Worm (Caenorhabditis elegans): ENCODE measurements around the gene nhr-256.
A peak's percentile ranks its signal among the peaks of the same experiment; 100 is the strongest.

Gene nhr-256

DNA sequence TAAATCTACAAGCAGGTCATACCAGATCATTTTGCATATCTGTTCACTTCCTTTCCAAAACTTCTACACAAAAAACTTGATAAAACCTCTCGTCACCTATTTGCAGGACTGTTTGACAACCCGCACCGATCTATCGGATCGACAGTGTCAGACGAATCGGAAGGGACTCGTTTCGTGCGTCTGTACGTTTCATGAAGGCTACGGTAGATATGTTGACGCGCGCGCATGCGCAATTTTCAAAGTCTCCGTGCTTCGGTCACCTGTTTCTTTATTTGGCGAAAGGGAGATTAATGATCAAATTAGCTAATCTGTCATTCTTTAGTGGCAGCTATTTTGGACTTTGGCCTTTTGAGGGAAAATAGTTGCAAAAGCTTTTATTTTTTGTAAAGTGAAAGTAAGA is 45.9 kb downstream of the nhr-256 start:
- TF ChIP-seq ztf-11 (tag; optimal IDR thresholded peaks at IDR 0.05) (no peak), lin-15B (tag; optimal IDR thresholded peaks at IDR 0.05) (no peak), pqm-1 (tag; optimal IDR thresholded peaks at IDR 0.05) (no peak), egl-5 (tag; optimal IDR thresholded peaks at IDR 0.05) (no peak), lsy-12 (tag; optimal IDR thresholded peaks at IDR 0.05) (no peak), daf-12 (tag; optimal IDR thresholded peaks at IDR 0.05) (no peak), tbx-2 (tag; optimal IDR thresholded peaks at IDR 0.05) (peak; percentile 8), nhr-12 (tag; optimal IDR thresholded peaks at IDR 0.05) (no peak), ZK546.5 (tag; optimal IDR thresholded peaks at IDR 0.05) (no peak), jun-1 (tag; optimal IDR thresholded peaks at IDR 0.05) (no peak), elt-1 (tag; optimal IDR thresholded peaks at IDR 0.05) (peak; percentile 11), aly-2 (tag; optimal IDR thresholded peaks at IDR 0.05) (no peak), ceh-16 (tag; optimal IDR thresholded peaks at IDR 0.05) (no peak), nhr-76 (tag; optimal IDR thresholded peaks at IDR 0.05) (no peak), hmg-11 (tag; optimal IDR thresholded peaks at IDR 0.05) (no peak), ztf-4 (tag; optimal IDR thresholded peaks at IDR 0.05) (no peak), fos-1 (tag; optimal IDR thresholded peaks at IDR 0.05) (no peak), nhr-28 (tag; optimal IDR thresholded peaks at IDR 0.05) (no peak), nfya-1 (tag; optimal IDR thresholded peaks at IDR 0.05; ENCODE audit: insufficient read depth) (peak; percentile 24), lin-39 (tag; optimal IDR thresholded peaks at IDR 0.05) (no peak), fkh-10 (GFP tag; optimal IDR thresholded peaks at IDR 0.05) (no peak), mml-1 (tag; optimal IDR thresholded peaks at IDR 0.05) (no peak), mdl-1 (tag; optimal IDR thresholded peaks at IDR 0.05) (no peak), skn-1 (tag; optimal IDR thresholded peaks at IDR 0.05) (no peak), nhr-11 (tag; optimal IDR thresholded peaks at IDR 0.05) (no peak), unc-39 (tag; optimal IDR thresholded peaks at IDR 0.05) (no peak), eor-1 (tag; optimal IDR thresholded peaks at IDR 0.05) (no peak), zag-1 (tag; optimal IDR thresholded peaks at IDR 0.05) (no peak), R02D3.7 (tag; optimal IDR thresholded peaks at IDR 0.05) (no peak), ceh-28 (tag; optimal IDR thresholded peaks at IDR 0.05) (no peak), elt-3 (tag; optimal IDR thresholded peaks at IDR 0.05) (peak in 1 of 3 experiments; percentile 16), ceh-82 (tag; optimal IDR thresholded peaks at IDR 0.05) (no peak), nhr-23 (tag; optimal IDR thresholded peaks at IDR 0.05) (peak; percentile 28), unc-62 (GFP tag; optimal IDR thresholded peaks at IDR 0.05) (no peak), pha-4 (tag; optimal IDR thresholded peaks at IDR 0.05) (no peak), nhr-25 (tag; optimal IDR thresholded peaks at IDR 0.05) (peak; percentile 93), nhr-77 (tag; optimal IDR thresholded peaks at IDR 0.05) (no peak), ama-1 (optimal IDR thresholded peaks at IDR 0.05) (no peak), egl-27 (tag; optimal IDR thresholded peaks at IDR 0.05) (no peak), nhr-43 (tag; optimal IDR thresholded peaks at IDR 0.05; ENCODE audit: poor library complexity, severe bottlenecking) (peak; percentile 92), fkh-2 (tag; optimal IDR thresholded peaks at IDR 0.05) (no peak), sea-2 (GFP tag; optimal IDR thresholded peaks at IDR 0.05) (no peak), nhr-67 (tag; optimal IDR thresholded peaks at IDR 0.05) (no peak), elt-2 (tag; optimal IDR thresholded peaks at IDR 0.05) (no peak), snpc-4 (tag; optimal IDR thresholded peaks at IDR 0.05) (no peak), nhr-237 (tag; optimal IDR thresholded peaks at IDR 0.05) (no peak), ceh-9 (tag; optimal IDR thresholded peaks at IDR 0.05) (no peak)

DNA sequence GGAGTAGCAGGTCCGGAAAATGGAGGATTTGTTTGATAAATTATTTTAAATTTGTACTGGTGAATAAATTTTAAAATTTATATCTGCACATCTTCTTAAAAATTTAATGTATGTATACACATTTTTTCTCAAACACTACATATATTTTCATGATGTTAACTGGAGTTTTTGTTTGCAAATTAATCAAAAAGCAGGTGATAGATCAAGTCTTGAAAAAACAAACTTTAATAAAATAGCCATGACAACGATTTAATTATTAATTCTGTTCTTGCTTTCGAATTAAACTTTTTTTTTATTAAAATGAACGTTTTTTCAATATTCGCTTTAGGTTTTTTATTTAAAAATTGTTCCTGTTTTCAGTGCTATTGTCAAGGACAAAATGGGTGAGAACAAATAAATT is 50.6 kb downstream of the nhr-256 start, which contains the start of gene F36H9.1:
F36H9.1 (plus strand) TSS at position 301 of the 400 bp plus-strand sequence.
- no peak for TF ChIP-seq nhr-67 (tag; optimal IDR thresholded peaks at IDR 0.05)
- no peak for TF ChIP-seq R02D3.7 (tag; optimal IDR thresholded peaks at IDR 0.05)
- TF ChIP-seq tbx-2 (tag; optimal IDR thresholded peaks at IDR 0.05) = no peak
- no peak for TF ChIP-seq nhr-25 (tag; optimal IDR thresholded peaks at IDR 0.05)
- TF ChIP-seq sea-2 (GFP tag; optimal IDR thresholded peaks at IDR 0.05) = no peak
